Worm (Caenorhabditis elegans) whole organism, mixed stage, embryonic: Measurements from ENCODE around the gene C03B1.13.

Experiments used
- M03D4.4 ChIP-seq: sonication (generic microtip); optimal IDR thresholded peaks from 2 replicates; lab custom pipeline; 2017; ENCODE audit warnings: mild to moderate bottlenecking, missing genetic modification characterization, missing compliant biosample characterization
- bed-3 ChIP-seq: fragments of 200-800 bp; sonication (Bioruptor generic); optimal IDR thresholded peaks from 3 replicates; lab custom pipeline; 2018; ENCODE audit warnings: mild to moderate bottlenecking, missing genetic modification characterization, moderate library complexity, missing compliant biosample characterization
- blmp-1 ChIP-seq: fragments of 150-350 bp; optimal IDR thresholded peaks from 2 replicates; lab custom pipeline; 2014; ENCODE audit warnings: missing biosample characterization, missing genetic modification characterization
- ceh-39 ChIP-seq: fragments of 150-350 bp; optimal IDR thresholded peaks from 2 replicates; lab custom pipeline; 2014; ENCODE audit warnings: missing biosample characterization, missing genetic modification characterization
- ceh-43 ChIP-seq: fragments of 200-800 bp; sonication (Bioruptor generic); optimal IDR thresholded peaks from 2 replicates; lab custom pipeline; 2018; ENCODE audit warnings: mild to moderate bottlenecking, missing genetic modification characterization, moderate library complexity, missing compliant biosample characterization
- ces-1 ChIP-seq: fragments of 150-350 bp; optimal IDR thresholded peaks from 2 replicates; lab custom pipeline; 2014; ENCODE audit warnings: missing biosample characterization, missing genetic modification reagents, missing genetic modification characterization
- cnd-1 ChIP-seq: fragments of 200-800 bp; sonication (Bioruptor generic); optimal IDR thresholded peaks from 2 replicates; lab custom pipeline; 2018; ENCODE audit warnings: mild to moderate bottlenecking, missing genetic modification characterization, missing compliant biosample characterization
- drap-1 ChIP-seq: fragments of 200-800 bp; sonication (Bioruptor generic); optimal IDR thresholded peaks from 3 replicates; lab custom pipeline; 2018; ENCODE audit warnings: mild to moderate bottlenecking, missing genetic modification characterization, missing compliant biosample characterization
- elt-1 ChIP-seq: sonication (generic microtip); optimal IDR thresholded peaks from 2 replicates; lab custom pipeline; 2017; ENCODE audit warnings: missing genetic modification characterization, mild to moderate bottlenecking, missing compliant biosample characterization, antibody characterized with exemption, moderate library complexity, borderline replicate concordance; ENCODE audit not compliant: insufficient read depth
- elt-3 ChIP-seq: fragments of 150-350 bp; optimal IDR thresholded peaks from 2 replicates; lab custom pipeline; 2014; ENCODE audit warnings: missing biosample characterization, missing genetic modification characterization
- flh-1 ChIP-seq: fragments of 200-800 bp; sonication (Bioruptor generic); optimal IDR thresholded peaks from 2 replicates; lab custom pipeline; 2018; ENCODE audit warnings: mild to moderate bottlenecking, missing genetic modification characterization, moderate library complexity, missing compliant biosample characterization
- hlh-1 ChIP-seq: fragments of 150-350 bp; optimal IDR thresholded peaks from 2 replicates; lab custom pipeline; 2014; ENCODE audit warnings: missing biosample characterization, missing genetic modification reagents, missing genetic modification characterization
- lin-13 ChIP-seq: fragments of 150-350 bp; optimal IDR thresholded peaks from 2 replicates; lab custom pipeline; 2014; ENCODE audit warnings: missing biosample characterization, missing genetic modification characterization
- lin-32 ChIP-seq: fragments of 200-800 bp; sonication (Bioruptor generic); optimal IDR thresholded peaks from 2 replicates; lab custom pipeline; 2018; ENCODE audit warnings: mild to moderate bottlenecking, missing genetic modification characterization, missing compliant biosample characterization
- mab-5 ChIP-seq: fragments of 150-350 bp; optimal IDR thresholded peaks from 2 replicates; lab custom pipeline; 2014; ENCODE audit warnings: missing biosample characterization, missing genetic modification characterization
- mep-1 ChIP-seq: fragments of 150-350 bp; optimal IDR thresholded peaks from 2 replicates; lab custom pipeline; 2017; ENCODE audit warnings: missing biosample characterization, missing genetic modification reagents, missing genetic modification characterization, inconsistent platforms
- mls-2 ChIP-seq: sonication (generic microtip); optimal IDR thresholded peaks from 2 replicates; lab custom pipeline; 2016; ENCODE audit warnings: mild to moderate bottlenecking, missing genetic modification characterization, moderate library complexity, missing compliant biosample characterization
- nhr-12 ChIP-seq: fragments of 150-350 bp; optimal IDR thresholded peaks from 2 replicates; lab custom pipeline; 2014; ENCODE audit warnings: missing biosample characterization, missing genetic modification characterization
- nhr-2 ChIP-seq: fragments of 150-350 bp; optimal IDR thresholded peaks from 2 replicates; lab custom pipeline; 2014; ENCODE audit warnings: missing biosample characterization, missing genetic modification characterization
- nhr-237 ChIP-seq: fragments of 150-350 bp; optimal IDR thresholded peaks from 2 replicates; lab custom pipeline; 2014; ENCODE audit warnings: missing biosample characterization, missing genetic modification characterization
- nhr-28 ChIP-seq: fragments of 150-350 bp; optimal IDR thresholded peaks from 2 replicates; lab custom pipeline; 2014; ENCODE audit warnings: missing biosample characterization, missing genetic modification characterization
- pha-4 ChIP-seq: fragments of 150-350 bp; optimal IDR thresholded peaks from 2 replicates; lab custom pipeline; 2018; ENCODE audit warnings: missing biosample characterization, missing genetic modification reagents, missing genetic modification characterization
- sem-2 ChIP-seq: fragments of 200-800 bp; sonication (Bioruptor generic); optimal IDR thresholded peaks from 2 replicates; lab custom pipeline; 2018; ENCODE audit warnings: mild to moderate bottlenecking, missing genetic modification characterization, missing compliant biosample characterization
- snpc-4 ChIP-seq: fragments of 150-350 bp; optimal IDR thresholded peaks from 2 replicates; lab custom pipeline; 2014; ENCODE audit warnings: missing biosample characterization, missing genetic modification characterization
- sptf-1 ChIP-seq: sonication (generic microtip); optimal IDR thresholded peaks from 2 replicates; lab custom pipeline; 2017; ENCODE audit warnings: mild to moderate bottlenecking, missing genetic modification characterization, moderate library complexity, missing compliant biosample characterization
- tbx-8 ChIP-seq: fragments of 200-800 bp; sonication (Bioruptor generic); optimal IDR thresholded peaks from 2 replicates; lab custom pipeline; 2018; ENCODE audit warnings: mild to moderate bottlenecking, missing genetic modification characterization, moderate library complexity, missing compliant biosample characterization
- unc-120 ChIP-seq: sonication (generic microtip); optimal IDR thresholded peaks from 2 replicates; lab custom pipeline; 2017; ENCODE audit warnings: missing genetic modification characterization, missing compliant biosample characterization; ENCODE audit not compliant: poor library complexity, severe bottlenecking
- unc-62 ChIP-seq: fragments of 150-350 bp; optimal IDR thresholded peaks from 2 replicates; lab custom pipeline; 2014; ENCODE audit warnings: missing biosample characterization, missing genetic modification reagents, missing genetic modification characterization
- zip-8 ChIP-seq: fragments of 150-350 bp; optimal IDR thresholded peaks from 2 replicates; lab custom pipeline; 2014; ENCODE audit warnings: missing biosample characterization, missing genetic modification characterization
- ztf-11 ChIP-seq: fragments of 150-350 bp; optimal IDR thresholded peaks from 2 replicates; lab custom pipeline; 2014; ENCODE audit warnings: missing biosample characterization, missing genetic modification characterization

C03B1.13 gene

ce11 chrX:6371192-6372116 lies 33.6 kb upstream of the C03B1.13 start (continued):
- no peak for TF ChIP-seq ceh-39 (tag; lab: Kevin White, UChicago)
- TF ChIP-seq nhr-2 (tag; lab: Kevin White, UChicago), result peak; percentile 66
- peak; percentile 58 for TF ChIP-seq ceh-43 (GFP tag; lab: Kevin White, UChicago)

DNA sequence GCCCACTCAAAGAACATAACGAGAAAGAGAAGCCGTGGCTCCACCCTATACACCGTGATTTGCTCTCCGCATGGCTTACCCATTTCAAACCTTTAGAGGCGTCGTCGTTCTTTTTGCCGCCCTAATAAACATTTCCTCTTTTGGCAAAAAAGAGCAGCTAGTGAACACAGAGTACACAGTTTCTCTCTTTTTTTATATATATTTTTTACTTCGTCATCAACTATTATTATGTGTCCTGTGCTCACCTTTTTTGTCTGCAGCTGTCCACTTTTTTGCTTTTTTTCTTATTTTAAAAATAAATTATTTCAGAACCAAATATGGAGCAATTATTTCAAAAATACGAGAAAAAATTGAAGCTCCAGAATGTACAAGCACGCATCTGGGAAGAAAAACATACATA lies 31.9 kb upstream of the C03B1.13 start, which contains the start of gene C03B1.2:
C03B1.2 (plus strand) TSS at position 301 of the 400 bp plus-strand sequence.
- no peak for TF ChIP-seq unc-120 (tag; lab: Kevin White, UChicago)
- TF ChIP-seq mep-1, result no peak
- TF ChIP-seq sptf-1 (tag; lab: Kevin White, UChicago), result no peak
- no peak for TF ChIP-seq bed-3 (GFP tag; lab: Kevin White, UChicago)
- TF ChIP-seq elt-1 (tag; lab: Kevin White, UChicago), result no peak
- no peak for TF ChIP-seq nhr-2 (tag; lab: Kevin White, UChicago)
- TF ChIP-seq zip-8 (tag; lab: Kevin White, UChicago), result no peak
- no peak for TF ChIP-seq unc-62 (GFP tag; lab: Kevin White, UChicago)
- no peak for TF ChIP-seq sem-2
- TF ChIP-seq blmp-1 (tag; lab: Kevin White, UChicago), result no peak
- no peak for TF ChIP-seq hlh-1
- no peak for TF ChIP-seq ztf-11 (tag; lab: Kevin White, UChicago)
- TF ChIP-seq mls-2 (tag; lab: Kevin White, UChicago), result no peak
- no peak for TF ChIP-seq lin-13 (tag; lab: Kevin White, UChicago)

DNA sequence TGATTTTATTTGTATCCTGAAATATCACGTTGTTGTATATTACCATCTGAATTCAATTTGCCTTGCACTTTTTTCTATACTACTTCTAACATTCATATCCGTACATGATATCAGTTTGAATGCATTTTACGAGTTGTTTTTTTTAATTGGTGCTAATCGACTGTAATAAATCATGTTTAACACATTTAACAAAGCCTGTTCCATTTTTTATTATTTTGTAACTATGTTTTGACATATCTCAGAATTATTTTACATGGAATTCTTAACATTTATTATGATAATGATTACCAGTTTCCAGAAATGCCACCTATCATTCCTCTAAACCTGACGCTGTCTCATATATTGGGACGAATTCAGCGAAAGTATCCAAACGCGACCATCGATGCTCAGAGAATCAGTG lies 27.9 kb upstream of the C03B1.13 start, which contains the start of gene C03B1.3:
C03B1.3 (plus strand) TSS at position 301 of the 400 bp plus-strand sequence.
- TF ChIP-seq tbx-8 (GFP tag; lab: Kevin White, UChicago), result no peak
- no peak for TF ChIP-seq elt-3 (tag; lab: Kevin White, UChicago)
- no peak for TF ChIP-seq lin-32
- no peak for TF ChIP-seq unc-62 (GFP tag; lab: Kevin White, UChicago)
- TF ChIP-seq cnd-1 (tag; lab: Kevin White, UChicago), result no peak
- no peak for TF ChIP-seq ztf-11 (tag; lab: Kevin White, UChicago)
- TF ChIP-seq mab-5 (tag; lab: Kevin White, UChicago), result no peak
- no peak for TF ChIP-seq nhr-237
- no peak for TF ChIP-seq M03D4.4 (tag; lab: Kevin White, UChicago)
- no peak for TF ChIP-seq sptf-1 (tag; lab: Kevin White, UChicago)
- no peak for TF ChIP-seq zip-8 (tag; lab: Kevin White, UChicago)

DNA sequence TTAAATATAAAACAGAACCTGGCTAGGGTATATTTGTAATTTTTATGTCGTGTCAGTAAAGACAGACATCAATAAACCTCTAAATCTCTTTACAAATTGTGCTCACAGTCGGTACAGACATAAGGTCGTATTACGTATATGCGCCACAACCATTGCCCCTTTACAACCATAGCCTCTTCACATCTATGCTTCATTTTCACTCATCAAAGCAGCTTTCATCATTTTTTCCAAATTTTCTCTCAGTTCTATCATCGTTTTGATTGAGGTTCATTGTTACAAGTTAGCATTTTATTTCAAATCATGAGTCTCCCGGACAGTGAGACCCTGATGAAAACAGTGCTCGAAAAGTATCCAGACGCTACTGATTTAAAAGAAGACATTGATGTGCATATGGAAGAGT lies 26.3 kb upstream of the C03B1.13 start, which contains the start of gene C03B1.4:
C03B1.4 (plus strand) TSS at position 301 of the 400 bp plus-strand sequence.
- TF ChIP-seq nhr-12 (tag; lab: Kevin White, UChicago), result no peak
- TF ChIP-seq unc-120 (tag; lab: Kevin White, UChicago), result no peak
- no peak for TF ChIP-seq ceh-43 (GFP tag; lab: Kevin White, UChicago)
- TF ChIP-seq mls-2 (tag; lab: Kevin White, UChicago), result no peak
- TF ChIP-seq sptf-1 (tag; lab: Kevin White, UChicago), result no peak
- TF ChIP-seq hlh-1, result no peak
- TF ChIP-seq M03D4.4 (tag; lab: Kevin White, UChicago), result no peak
- no peak for TF ChIP-seq zip-8 (tag; lab: Kevin White, UChicago)
- TF ChIP-seq, all 35 proteins: peak for 0

DNA sequence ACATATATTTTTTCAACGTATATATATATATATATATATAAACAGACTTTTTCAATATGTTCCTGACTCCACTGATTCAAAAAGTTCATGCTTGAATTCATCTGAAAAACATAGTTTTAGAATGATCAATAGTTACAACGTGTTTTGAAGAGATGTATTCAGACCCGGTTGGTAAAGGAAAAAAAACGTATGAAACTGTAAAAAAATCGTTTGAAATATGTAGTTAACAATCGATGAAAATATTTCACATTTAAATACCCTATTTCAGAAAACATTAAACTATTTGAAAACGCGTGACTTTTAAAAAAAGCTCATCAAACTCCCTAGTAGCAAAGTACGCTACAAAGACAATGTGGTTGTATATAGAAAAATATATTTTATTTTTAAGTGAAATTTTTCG lies 22.8 kb upstream of the C03B1.13 start, which contains the start of gene C03B1.14:
C03B1.14 (minus strand) TSS at position 101 of the 400 bp plus-strand sequence.
- TF ChIP-seq lin-13 (tag; lab: Kevin White, UChicago) (no peak), nhr-28 (tag; lab: Kevin White, UChicago) (no peak), flh-1 (no peak), unc-62 (GFP tag; lab: Kevin White, UChicago) (no peak), hlh-1 (no peak), tbx-8 (GFP tag; lab: Kevin White, UChicago) (no peak), cnd-1 (tag; lab: Kevin White, UChicago) (no peak), unc-120 (tag; lab: Kevin White, UChicago) (no peak), elt-1 (tag; lab: Kevin White, UChicago) (no peak), pha-4 (tag; lab: Kevin White, UChicago) (no peak), nhr-2 (tag; lab: Kevin White, UChicago) (no peak), bed-3 (GFP tag; lab: Kevin White, UChicago) (no peak), ces-1 (GFP tag; lab: Kevin White, UChicago) (no peak), nhr-12 (tag; lab: Kevin White, UChicago) (no peak), snpc-4 (tag; lab: Kevin White, UChicago) (no peak), blmp-1 (tag; lab: Kevin White, UChicago) (no peak), drap-1 (GFP tag; lab: Kevin White, UChicago) (no peak)
